Fruit fly (Drosophila melanogaster): ENCODE results near the gene CG31775.

- TF ChIP-seq CG8478 (optimal IDR thresholded peaks at IDR 0.05) (no peak), CTCF (optimal IDR thresholded peaks at IDR 0.05) (no peak)
These were observed 28.0 kb upstream of the CG31775 start, which contains the start of gene CG4701 for dm6 chr2L:14765608-14766007.
